Fruit fly (Drosophila melanogaster) whole organism, prepupa: ENCODE data around the gene CG14840.
A peak's percentile ranks its signal among the peaks of the same experiment; 100 is the strongest.

Experiments used
- Blimp-1 ChIP-seq: fragments of 200-800 bp; sonication (Bioruptor generic); optimal IDR thresholded peaks from 3 replicates; lab custom pipeline; 2017; ENCODE audit warnings: missing biosample characterization, missing genetic modification characterization, mild to moderate bottlenecking, moderate library complexity, missing genetic modification reagents
- CG10669 ChIP-seq: fragments of 200-800 bp; sonication (Bioruptor generic); optimal IDR thresholded peaks from 3 replicates; lab custom pipeline; 2018; ENCODE audit warnings: missing biosample characterization, mild to moderate bottlenecking, missing genetic modification characterization, moderate library complexity
- CG11294 ChIP-seq: fragments of 200-800 bp; sonication (Bioruptor generic); IDR thresholded peaks from 2 replicates; pipeline ENCODE4 v1.3.6; 2022; ENCODE audit warnings: missing biosample characterization, missing genetic modification characterization
- CG11902 ChIP-seq: fragments of 200-800 bp; sonication (Bioruptor generic); optimal IDR thresholded peaks from 3 replicates; lab custom pipeline; 2016; ENCODE audit warnings: missing biosample characterization, missing genetic modification characterization
- CG15336 ChIP-seq: fragments of 200-800 bp; sonication (Bioruptor generic); IDR thresholded peaks from 2 replicates; pipeline ENCODE4 v1.3.6; 2022; ENCODE audit warnings: missing biosample characterization, missing genetic modification characterization
- CG16779 ChIP-seq: fragments of 200-800 bp; sonication (Bioruptor generic); optimal IDR thresholded peaks from 3 replicates; lab custom pipeline; 2017; ENCODE audit warnings: missing biosample characterization, mild to moderate bottlenecking, missing genetic modification characterization
- CG3032 ChIP-seq: fragments of 200-800 bp; optimal IDR thresholded peaks from 2 replicates; lab custom pipeline; 2019; ENCODE audit warnings: missing biosample characterization, mild to moderate bottlenecking, missing genetic modification characterization, moderate library complexity
- CG32006 ChIP-seq: fragments of 200-800 bp; sonication (Bioruptor generic); optimal IDR thresholded peaks from 3 replicates; lab custom pipeline; 2017; ENCODE audit warnings: missing biosample characterization, mild to moderate bottlenecking, missing genetic modification characterization
- CG34406 ChIP-seq: fragments of 200-800 bp; sonication (Bioruptor generic); optimal IDR thresholded peaks from 3 replicates; lab custom pipeline; 2016; ENCODE audit warnings: missing biosample characterization, missing genetic modification characterization
- CG3919 ChIP-seq: fragments of 200-800 bp; sonication (Bioruptor generic); optimal IDR thresholded peaks from 3 replicates; lab custom pipeline; 2016; ENCODE audit warnings: missing biosample characterization, missing genetic modification characterization
- CG4318 ChIP-seq: fragments of 200-800 bp; sonication (Bioruptor generic); optimal IDR thresholded peaks from 3 replicates; lab custom pipeline; 2017; ENCODE audit warnings: missing biosample characterization, mild to moderate bottlenecking, missing genetic modification characterization
- CG6163 ChIP-seq: fragments of 200-800 bp; sonication (Bioruptor generic); IDR thresholded peaks from 3 replicates; pipeline ENCODE4 v1.3.6; 2022; ENCODE audit warnings: missing biosample characterization, missing genetic modification characterization
- CG6276 ChIP-seq: fragments of 200-800 bp; sonication (Bioruptor generic); optimal IDR thresholded peaks from 2 replicates; lab custom pipeline; 2017; ENCODE audit warnings: missing biosample characterization, mild to moderate bottlenecking, missing genetic modification characterization
- CG6792 ChIP-seq: fragments of 200-800 bp; sonication (Bioruptor generic); optimal IDR thresholded peaks from 3 replicates; lab custom pipeline; 2016; ENCODE audit warnings: missing biosample characterization, missing genetic modification characterization
- CG6854 ChIP-seq: fragments of 200-800 bp; sonication (Bioruptor generic); optimal IDR thresholded peaks from 2 replicates; lab custom pipeline; 2017; ENCODE audit warnings: missing biosample characterization, mild to moderate bottlenecking, missing genetic modification characterization
- CG7368 ChIP-seq: fragments of 200-800 bp; sonication (Bioruptor generic); optimal IDR thresholded peaks from 3 replicates; lab custom pipeline; 2016; ENCODE audit warnings: missing biosample characterization, missing genetic modification characterization
- CG8119 ChIP-seq: fragments of 200-800 bp; sonication (Bioruptor generic); IDR thresholded peaks from 3 replicates; pipeline ENCODE4 v1.3.6; 2022; ENCODE audit warnings: missing biosample characterization, missing genetic modification characterization
- CG8319 ChIP-seq: fragments of 200-800 bp; sonication (Bioruptor generic); optimal IDR thresholded peaks from 3 replicates; lab custom pipeline; 2016; ENCODE audit warnings: missing biosample characterization, missing genetic modification characterization
- CG8632 ChIP-seq: fragments of 200-800 bp; sonication (Bioruptor generic); optimal IDR thresholded peaks from 3 replicates; lab custom pipeline; 2016; ENCODE audit warnings: missing biosample characterization, missing genetic modification characterization
- CG9139 ChIP-seq: fragments of 200-800 bp; sonication (Bioruptor generic); optimal IDR thresholded peaks from 3 replicates; lab custom pipeline; 2017; ENCODE audit warnings: missing biosample characterization, mild to moderate bottlenecking, missing genetic modification characterization
- Eip75B ChIP-seq: fragments of 200-800 bp; sonication (Bioruptor generic); optimal IDR thresholded peaks from 3 replicates; lab custom pipeline; 2016; ENCODE audit warnings: missing biosample characterization, missing genetic modification characterization
- Eip93F ChIP-seq: fragments of 200-800 bp; sonication (Bioruptor generic); optimal IDR thresholded peaks from 2 replicates; lab custom pipeline; 2016; ENCODE audit warnings: missing biosample characterization, mild to moderate bottlenecking, missing genetic modification characterization
- Ets21C ChIP-seq: fragments of 200-800 bp; sonication (Bioruptor generic); optimal IDR thresholded peaks from 3 replicates; lab custom pipeline; 2016; ENCODE audit warnings: missing biosample characterization, missing genetic modification characterization
- Gug ChIP-seq: fragments of 200-800 bp; sonication (Bioruptor generic); IDR thresholded peaks from 2 replicates; pipeline ENCODE4 v1.3.6; 2022; ENCODE audit warnings: missing biosample characterization, missing genetic modification characterization
- Hr38 ChIP-seq: sonication (Bioruptor generic); optimal IDR thresholded peaks from 2 replicates; lab custom pipeline; 2016; ENCODE audit warnings: missing biosample characterization, missing genetic modification characterization
- Hr39 ChIP-seq: fragments of 200-800 bp; sonication (Bioruptor generic); optimal IDR thresholded peaks from 2 replicates; lab custom pipeline; 2016; ENCODE audit warnings: missing biosample characterization, missing genetic modification characterization
- Hr4 ChIP-seq: fragments of 200-800 bp; sonication (Bioruptor generic); optimal IDR thresholded peaks from 3 replicates; lab custom pipeline; 2016; ENCODE audit warnings: missing biosample characterization, missing genetic modification characterization
- Lpt ChIP-seq: fragments of 200-800 bp; sonication (Bioruptor generic); optimal IDR thresholded peaks from 3 replicates; lab custom pipeline; 2016; ENCODE audit warnings: missing biosample characterization, missing genetic modification characterization
- Met ChIP-seq: fragments of 200-800 bp; sonication (Bioruptor generic); optimal IDR thresholded peaks from 3 replicates; lab custom pipeline; 2016; ENCODE audit warnings: missing biosample characterization, missing genetic modification characterization
- Sox14 ChIP-seq: fragments of 200-800 bp; sonication (Bioruptor generic); optimal IDR thresholded peaks from 3 replicates; lab custom pipeline; 2016; ENCODE audit warnings: missing biosample characterization, missing genetic modification characterization
- achi ChIP-seq: fragments of 200-800 bp; sonication (Bioruptor generic); optimal IDR thresholded peaks from 3 replicates; lab custom pipeline; 2016; ENCODE audit warnings: missing biosample characterization, missing genetic modification characterization
- acj6 ChIP-seq: fragments of 200-800 bp; sonication (Bioruptor generic); optimal IDR thresholded peaks from 3 replicates; lab custom pipeline; 2016; ENCODE audit warnings: missing biosample characterization, missing genetic modification characterization
- dac ChIP-seq: fragments of 200-800 bp; sonication (Bioruptor generic); optimal IDR thresholded peaks from 2 replicates; lab custom pipeline; 2017; ENCODE audit warnings: missing biosample characterization, mild to moderate bottlenecking, missing genetic modification characterization
- dsx ChIP-seq: fragments of 200-800 bp; optimal IDR thresholded peaks from 3 replicates; lab custom pipeline; 2019; ENCODE audit warnings: missing biosample characterization, mild to moderate bottlenecking, missing genetic modification characterization, moderate library complexity; ENCODE audit not compliant: poor library complexity, severe bottlenecking
- eg ChIP-seq: fragments of 200-800 bp; sonication (Bioruptor generic); IDR thresholded peaks from 3 replicates; pipeline ENCODE4 v1.3.6; 2022; ENCODE audit warnings: missing biosample characterization, missing genetic modification characterization
- esn ChIP-seq: fragments of 200-800 bp; sonication (Bioruptor generic); optimal IDR thresholded peaks from 2 replicates; lab custom pipeline; 2016; ENCODE audit warnings: missing biosample characterization, mild to moderate bottlenecking, missing genetic modification characterization, moderate library complexity
- fd59A ChIP-seq: fragments of 200-800 bp; sonication (Bioruptor generic); optimal IDR thresholded peaks from 2 replicates; lab custom pipeline; 2017; ENCODE audit warnings: missing biosample characterization, mild to moderate bottlenecking, missing genetic modification characterization, missing genetic modification reagents
- fd85E ChIP-seq: fragments of 200-800 bp; sonication (Bioruptor generic); optimal IDR thresholded peaks from 3 replicates; lab custom pipeline; 2016; ENCODE audit warnings: missing biosample characterization, missing genetic modification characterization
- lz ChIP-seq: fragments of 200-800 bp; sonication (Bioruptor generic); optimal IDR thresholded peaks from 3 replicates; lab custom pipeline; 2016; ENCODE audit warnings: missing biosample characterization, missing genetic modification characterization
- net ChIP-seq: fragments of 200-800 bp; sonication (Bioruptor generic); optimal IDR thresholded peaks from 3 replicates; lab custom pipeline; 2016; ENCODE audit warnings: missing biosample characterization, missing genetic modification characterization
- pdm3 ChIP-seq: fragments of 200-800 bp; sonication (Bioruptor generic); optimal IDR thresholded peaks from 3 replicates; lab custom pipeline; 2016; ENCODE audit warnings: missing biosample characterization, missing genetic modification characterization
- spab ChIP-seq: fragments of 200-800 bp; sonication (Bioruptor generic); optimal IDR thresholded peaks from 2 replicates; lab custom pipeline; 2017; ENCODE audit warnings: missing biosample characterization, mild to moderate bottlenecking, missing genetic modification characterization, missing genetic modification reagents
- ss ChIP-seq, 2 experiments: fragments of 200-800 bp; sonication (Bioruptor generic); optimal IDR thresholded peaks; 2 replicates in 1 of 2; 3 replicates in 1 of 2; lab custom pipeline; 2017 to 2018; ENCODE audit warnings: mild to moderate bottlenecking in 2 of 2, missing biosample characterization in 2 of 2, missing genetic modification characterization in 2 of 2, moderate library complexity in 1 of 2
- svp ChIP-seq: fragments of 200-800 bp; sonication (Bioruptor generic); peaks from one replicate; lab custom pipeline; 2016; ENCODE audit warnings: missing biosample characterization, missing genetic modification characterization
- topi ChIP-seq: fragments of 200-800 bp; sonication (Bioruptor generic); optimal IDR thresholded peaks from 3 replicates; lab custom pipeline; 2016; ENCODE audit warnings: missing biosample characterization, missing genetic modification characterization
- vri ChIP-seq: fragments of 200-800 bp; sonication (Bioruptor generic); optimal IDR thresholded peaks from 3 replicates; lab custom pipeline; 2016; ENCODE audit warnings: missing biosample characterization, mild to moderate bottlenecking, missing genetic modification characterization

Gene CG14840

dm6 chr3R:14283754-14284421, 22.9 kb upstream of the CG14840 start (continued):
- TF ChIP-seq CG15336 (GFP tag; lab: Robert Waterston, UW): no peak
- peak; percentile 99 for TF ChIP-seq esn (GFP tag; lab: Kevin White, UChicago)
- peak; percentile 96 for TF ChIP-seq CG10669 (GFP tag; lab: Kevin White, UChicago)
- TF ChIP-seq CG6792 (GFP tag; lab: Kevin White, UChicago): peak; percentile 97
- peak; percentile 98 for TF ChIP-seq CG4318 (GFP tag; lab: Kevin White, UChicago)
- peak; percentile 98 for TF ChIP-seq lz
- peak; percentile 95 for TF ChIP-seq dsx (GFP tag; lab: Kevin White, UChicago)
- no peak for TF ChIP-seq Gug (GFP tag; lab: Robert Waterston, UW)
- peak; percentile 98 for TF ChIP-seq Lpt
- TF ChIP-seq fd59A (GFP tag; lab: Kevin White, UChicago): peak; percentile 95
- TF ChIP-seq CG8632 (GFP tag; lab: Kevin White, UChicago): peak; percentile 98
- peak; percentile 94 for TF ChIP-seq CG16779 (tag; lab: Kevin White, UChicago)
- TF ChIP-seq ss (GFP tag; optimal IDR thresholded peaks at IDR 0.05; lab: Kevin White, UChicago): peak; percentile 74 to 86
- TF ChIP-seq svp: peak; percentile 99

- TF ChIP-seq CG3919 (GFP tag; lab: Kevin White, UChicago): peak; percentile 53
- no peak for TF ChIP-seq Hr38 (GFP tag; lab: Kevin White, UChicago)
- peak; percentile 41 for TF ChIP-seq CG3032 (tag; lab: Kevin White, UChicago)
- TF ChIP-seq dac (GFP tag; lab: Kevin White, UChicago): peak; percentile 66
- TF ChIP-seq CG6854: no peak
- peak; percentile 77 for TF ChIP-seq CG8632 (GFP tag; lab: Kevin White, UChicago)
- peak; percentile 74 for TF ChIP-seq achi (GFP tag; lab: Kevin White, UChicago)
- no peak for TF ChIP-seq dsx (GFP tag; lab: Kevin White, UChicago)
- TF ChIP-seq CG11902 (GFP tag; lab: Kevin White, UChicago): peak; percentile 37
- peak; percentile 84 for TF ChIP-seq Met
- TF ChIP-seq Hr39 (GFP tag; lab: Kevin White, UChicago): peak; percentile 91
- TF ChIP-seq Sox14: peak; percentile 86
- TF ChIP-seq CG6163 (GFP tag; lab: Robert Waterston, UW): no peak
- TF ChIP-seq CG6792 (GFP tag; lab: Kevin White, UChicago): peak; percentile 54
- TF ChIP-seq topi: peak; percentile 84
- TF ChIP-seq vri: peak; percentile 58
- TF ChIP-seq CG6276 (GFP tag; lab: Kevin White, UChicago): peak; percentile 79
- TF ChIP-seq net (GFP tag; lab: Kevin White, UChicago): peak; percentile 76
- peak; percentile 77 for TF ChIP-seq CG34406 (GFP tag; lab: Kevin White, UChicago)
- TF ChIP-seq lz: peak; percentile 83
- TF ChIP-seq CG8119: no peak
- peak; percentile 90 for TF ChIP-seq Hr4 (GFP tag; lab: Kevin White, UChicago)
- peak; percentile 87 for TF ChIP-seq esn (GFP tag; lab: Kevin White, UChicago)
- no peak for TF ChIP-seq CG11294 (GFP tag; lab: Robert Waterston, UW)
- TF ChIP-seq CG9139 (GFP tag; lab: Kevin White, UChicago): no peak
- TF ChIP-seq Eip75B (GFP tag; lab: Kevin White, UChicago): peak; percentile 57
- peak; percentile 84 for TF ChIP-seq svp
- TF ChIP-seq Ets21C (GFP tag; lab: Kevin White, UChicago): peak; percentile 74
- no peak for TF ChIP-seq fd85E
- TF ChIP-seq CG10669 (GFP tag; lab: Kevin White, UChicago): peak; percentile 38
- TF ChIP-seq ss (GFP tag; optimal IDR thresholded peaks at IDR 0.05; lab: Kevin White, UChicago): peak in 1 of 2 experiments; percentile 58
- TF ChIP-seq Eip93F (GFP tag; lab: Kevin White, UChicago): no peak
- TF ChIP-seq pdm3 (GFP tag; lab: Kevin White, UChicago): peak; percentile 85
- TF ChIP-seq CG7368 (GFP tag; lab: Kevin White, UChicago): peak; percentile 39
- TF ChIP-seq CG32006 (GFP tag; lab: Kevin White, UChicago): peak; percentile 91
- peak; percentile 81 for TF ChIP-seq acj6 (GFP tag; lab: Kevin White, UChicago)
- TF ChIP-seq eg (GFP tag; lab: Robert Waterston, UW): no peak
- TF ChIP-seq CG4318 (GFP tag; lab: Kevin White, UChicago): peak; percentile 88
- no peak for TF ChIP-seq spab (GFP tag; lab: Kevin White, UChicago)
- TF ChIP-seq CG8319: peak; percentile 45
- TF ChIP-seq CG16779 (tag; lab: Kevin White, UChicago): no peak
- TF ChIP-seq Blimp-1 (GFP tag; lab: Kevin White, UChicago): no peak
- no peak for TF ChIP-seq Gug (GFP tag; lab: Robert Waterston, UW)
Measured at dm6 chr3R:14283042-14283626, 22.1 kb upstream of the CG14840 start.
